Fruit fly (Drosophila melanogaster) whole organism, embryonic: ENCODE results near the gene CG7432.

Experiments
- Ada2b ChIP-seq: fragments of 200-800 bp; sonication (Bioruptor generic); IDR thresholded peaks from 2 replicates; pipeline ENCODE4 v1.3.6; 2022; ENCODE audit warnings: missing biosample characterization, missing genetic modification characterization
- Atf3 ChIP-seq: fragments of 200-800 bp; sonication (Bioruptor generic); optimal IDR thresholded peaks from 3 replicates; lab custom pipeline; 2016; ENCODE audit warnings: missing biosample characterization, missing genetic modification characterization
- BtbVII ChIP-seq: fragments of 200-800 bp; sonication (Bioruptor generic); optimal IDR thresholded peaks from 3 replicates; lab custom pipeline; 2017; ENCODE audit warnings: missing biosample characterization, mild to moderate bottlenecking, missing genetic modification characterization
- CG10543 ChIP-seq: fragments of 200-800 bp; sonication (Bioruptor generic); optimal IDR thresholded peaks from 3 replicates; lab custom pipeline; 2017; ENCODE audit warnings: missing biosample characterization, mild to moderate bottlenecking, missing genetic modification characterization, moderate library complexity
- CG12744 ChIP-seq: fragments of 200-800 bp; sonication (Bioruptor generic); optimal IDR thresholded peaks from 2 replicates; lab custom pipeline; 2016; ENCODE audit warnings: missing biosample characterization, missing genetic modification characterization
- CG13624 ChIP-seq: fragments of 200-800 bp; sonication (Bioruptor generic); optimal IDR thresholded peaks from 2 replicates; lab custom pipeline; 2016; ENCODE audit warnings: missing biosample characterization, missing genetic modification characterization
- CG14014 ChIP-seq: fragments of 200-800 bp; sonication (Bioruptor generic); IDR thresholded peaks from 2 replicates; pipeline ENCODE4 v1.3.6; 2022; ENCODE audit warnings: missing biosample characterization, missing genetic modification characterization
- CG1647 ChIP-seq: fragments of 200-800 bp; sonication (Bioruptor generic); optimal IDR thresholded peaks from 3 replicates; lab custom pipeline; 2016; ENCODE audit warnings: missing biosample characterization, missing genetic modification characterization
- CG16813 ChIP-seq: fragments of 200-800 bp; sonication (Bioruptor generic); IDR thresholded peaks from 3 replicates; pipeline ENCODE4 v1.3.6; 2022; ENCODE audit warnings: missing biosample characterization, missing genetic modification characterization; ENCODE audit not compliant: partially characterized antibody
- CG18764 ChIP-seq: fragments of 200-800 bp; sonication (Bioruptor generic); optimal IDR thresholded peaks from 3 replicates; lab custom pipeline; 2016; ENCODE audit warnings: missing biosample characterization, missing genetic modification characterization
- CG2678 ChIP-seq: fragments of 200-800 bp; sonication (Bioruptor generic); optimal IDR thresholded peaks from 3 replicates; lab custom pipeline; 2019; ENCODE audit warnings: missing biosample characterization, mild to moderate bottlenecking, missing genetic modification characterization, moderate library complexity
- CG30431 ChIP-seq: fragments of 200-800 bp; sonication (Bioruptor generic); optimal IDR thresholded peaks from 2 replicates; lab custom pipeline; 2017; ENCODE audit warnings: missing biosample characterization, missing genetic modification characterization
- CG31441 ChIP-seq: fragments of 200-800 bp; sonication (Bioruptor generic); IDR thresholded peaks from 2 replicates; pipeline ENCODE4 v1.3.6; 2022; ENCODE audit warnings: missing biosample characterization, missing genetic modification characterization
- CG34376 ChIP-seq: fragments of 200-800 bp; sonication (Bioruptor generic); optimal IDR thresholded peaks from 2 replicates; lab custom pipeline; 2018; ENCODE audit warnings: missing biosample characterization, mild to moderate bottlenecking, missing genetic modification characterization
- CG3838 ChIP-seq: fragments of 200-800 bp; sonication (Bioruptor generic); optimal IDR thresholded peaks from 3 replicates; lab custom pipeline; 2016; ENCODE audit warnings: missing biosample characterization, missing genetic modification characterization
- CG4707 ChIP-seq: fragments of 200-800 bp; sonication (Bioruptor generic); optimal IDR thresholded peaks from 2 replicates; lab custom pipeline; 2018; ENCODE audit warnings: missing biosample characterization, mild to moderate bottlenecking, missing genetic modification characterization, moderate library complexity
- CG5953 ChIP-seq: fragments of 200-800 bp; sonication (Bioruptor generic); IDR thresholded peaks from 2 replicates; pipeline ENCODE4 v1.3.6; 2022; ENCODE audit warnings: missing biosample characterization, missing genetic modification characterization
- CG6175 ChIP-seq: fragments of 200-800 bp; sonication (Bioruptor generic); IDR thresholded peaks from 3 replicates; pipeline ENCODE4 v1.3.6; 2022; ENCODE audit warnings: missing biosample characterization, missing genetic modification characterization
- CG6654 ChIP-seq: fragments of 200-800 bp; sonication (Bioruptor generic); optimal IDR thresholded peaks from 2 replicates; lab custom pipeline; 2017; ENCODE audit warnings: missing biosample characterization, mild to moderate bottlenecking, missing genetic modification characterization
- CG7963 ChIP-seq: fragments of 200-800 bp; sonication (Bioruptor generic); IDR thresholded peaks from 3 replicates; pipeline ENCODE4 v1.3.6; 2022; ENCODE audit warnings: missing biosample characterization, missing genetic modification characterization; ENCODE audit not compliant: partially characterized antibody
- Dbx ChIP-seq: fragments of 200-800 bp; sonication (Bioruptor generic); IDR thresholded peaks from 3 replicates; pipeline ENCODE4 v1.3.6; 2022; ENCODE audit warnings: missing biosample characterization, missing genetic modification characterization
- Deaf1 ChIP-seq: fragments of 200-800 bp; optimal IDR thresholded peaks from 3 replicates; lab custom pipeline; 2019; ENCODE audit warnings: missing biosample characterization, mild to moderate bottlenecking, missing genetic modification characterization, moderate library complexity
- Doc3 ChIP-seq: fragments of 200-800 bp; sonication (Bioruptor generic); IDR thresholded peaks from 3 replicates; pipeline ENCODE4 v1.3.6; 2022; ENCODE audit warnings: missing biosample characterization, missing genetic modification characterization; ENCODE audit not compliant: partially characterized antibody
- Eip74EF ChIP-seq, 2 experiments: fragments of 200-800 bp in 1 of 2; fragments of >200 bp in 1 of 2; sonication (Bioruptor generic) in 1 of 2; optimal IDR thresholded peaks; 2 replicates each; lab custom pipeline; 2017 to 2019; ENCODE audit warnings: missing biosample characterization in 2 of 2, missing genetic modification characterization in 2 of 2, mild to moderate bottlenecking in 1 of 2, moderate library complexity in 1 of 2
- Fer1 ChIP-seq: fragments of 200-800 bp; sonication (Bioruptor generic); optimal IDR thresholded peaks from 2 replicates; lab custom pipeline; 2017; ENCODE audit warnings: missing biosample characterization, mild to moderate bottlenecking, missing genetic modification characterization
- Optix ChIP-seq: fragments of 200-800 bp; sonication (Bioruptor generic); IDR thresholded peaks from 3 replicates; pipeline ENCODE4 v1.3.6; 2022; ENCODE audit warnings: missing biosample characterization, missing genetic modification characterization
- Pdp1 ChIP-seq, 2 experiments: fragments of 200-800 bp; sonication (Bioruptor generic); optimal IDR thresholded peaks; 3 replicates each; lab custom pipeline; 2016; ENCODE audit warnings: missing biosample characterization in 2 of 2, missing genetic modification characterization in 2 of 2, mild to moderate bottlenecking in 1 of 2, moderate library complexity in 1 of 2
- Scr ChIP-seq: fragments of 200-800 bp; sonication (Bioruptor generic); IDR thresholded peaks from 2 replicates; pipeline ENCODE4 v1.3.6; 2022; ENCODE audit warnings: missing biosample characterization, missing genetic modification characterization; ENCODE audit not compliant: partially characterized antibody
- ac ChIP-seq: fragments of 200-800 bp; sonication (Bioruptor generic); optimal IDR thresholded peaks from 3 replicates; lab custom pipeline; 2017; ENCODE audit warnings: missing biosample characterization, mild to moderate bottlenecking, missing genetic modification characterization
- bbx ChIP-seq: fragments of 200-800 bp; sonication (Bioruptor generic); IDR thresholded peaks from 2 replicates; pipeline ENCODE4 v1.3.6; 2022; ENCODE audit warnings: missing biosample characterization, missing genetic modification characterization; ENCODE audit not compliant: partially characterized antibody
- br ChIP-seq: fragments of >200 bp; optimal IDR thresholded peaks from 2 replicates; lab custom pipeline; 2017
- bsh ChIP-seq, 2 experiments: fragments of 200-800 bp; sonication (Bioruptor generic); optimal IDR thresholded peaks; 2 replicates each; lab custom pipeline; 2017 to 2018; ENCODE audit warnings: mild to moderate bottlenecking in 2 of 2, missing biosample characterization in 2 of 2, missing genetic modification characterization in 2 of 2, moderate library complexity in 1 of 2
- chinmo ChIP-seq: fragments of 200-800 bp; sonication (Bioruptor generic); IDR thresholded peaks from 4 replicates; pipeline ENCODE4 v1.3.6; 2022; ENCODE audit warnings: missing biosample characterization, missing genetic modification characterization; ENCODE audit not compliant: partially characterized antibody
- crol ChIP-seq: fragments of 200-800 bp; sonication (Bioruptor generic); IDR thresholded peaks from 2 replicates; pipeline ENCODE4 v1.3.6; 2022; ENCODE audit warnings: missing biosample characterization, missing genetic modification characterization
- dm ChIP-seq: fragments of 200-800 bp; sonication (Bioruptor generic); optimal IDR thresholded peaks from 3 replicates; lab custom pipeline; 2016; ENCODE audit warnings: missing biosample characterization, missing genetic modification characterization
- dmrt99B ChIP-seq: fragments of 200-800 bp; sonication (Bioruptor generic); optimal IDR thresholded peaks from 2 replicates; lab custom pipeline; 2018; ENCODE audit warnings: missing biosample characterization, mild to moderate bottlenecking, missing genetic modification characterization, moderate library complexity
- fd96Cb ChIP-seq: fragments of 200-800 bp; sonication (Bioruptor generic); optimal IDR thresholded peaks from 2 replicates; lab custom pipeline; 2018; ENCODE audit warnings: missing biosample characterization, mild to moderate bottlenecking, missing genetic modification characterization, moderate library complexity
- insv ChIP-seq, 2 experiments: fragments of 200-800 bp; sonication (Bioruptor generic); optimal IDR thresholded peaks; 3 replicates each; lab custom pipeline; 2016 to 2018; ENCODE audit warnings: missing biosample characterization in 2 of 2, missing genetic modification characterization in 2 of 2
- lbe ChIP-seq: fragments of 200-800 bp; sonication (Bioruptor generic); optimal IDR thresholded peaks from 2 replicates; lab custom pipeline; 2016; ENCODE audit warnings: missing biosample characterization, mild to moderate bottlenecking, missing genetic modification characterization
- nau ChIP-seq: fragments of 200-800 bp; sonication (Bioruptor generic); optimal IDR thresholded peaks from 3 replicates; lab custom pipeline; 2017; ENCODE audit warnings: missing biosample characterization, mild to moderate bottlenecking, missing genetic modification characterization, missing genetic modification reagents
- nmo ChIP-seq: fragments of 200-800 bp; sonication (Bioruptor generic); optimal IDR thresholded peaks from 2 replicates; lab custom pipeline; 2018; ENCODE audit warnings: missing biosample characterization, mild to moderate bottlenecking, missing genetic modification characterization, moderate library complexity
- peb ChIP-seq: fragments of 200-800 bp; sonication (Bioruptor generic); IDR thresholded peaks from 2 replicates; pipeline ENCODE4 v1.3.6; 2022; ENCODE audit warnings: missing biosample characterization, missing genetic modification characterization
- pnt ChIP-seq: fragments of 200-800 bp; sonication (Bioruptor generic); optimal IDR thresholded peaks from 3 replicates; lab custom pipeline; 2016; ENCODE audit warnings: missing biosample characterization, missing genetic modification characterization
- prd ChIP-seq, 3 experiments: fragments of >200 bp in 2 of 3; fragments of 200-800 bp in 1 of 3; sonication (Bioruptor generic) in 1 of 3; optimal IDR thresholded peaks in 2 of 3; IDR thresholded peaks in 1 of 3; 2 replicates in 2 of 3; 3 replicates in 1 of 3; pipeline versions ENCODE4 v1.3.6 to Lab custom; 2017 to 2022; ENCODE audit warnings: missing biosample characterization in 1 of 3, missing genetic modification characterization in 1 of 3
- pros ChIP-seq: fragments of 200-800 bp; sonication (Bioruptor generic); optimal IDR thresholded peaks from 3 replicates; lab custom pipeline; 2019; ENCODE audit warnings: missing biosample characterization, mild to moderate bottlenecking, missing genetic modification characterization, moderate library complexity
- salm ChIP-seq: fragments of 200-800 bp; sonication (Bioruptor generic); optimal IDR thresholded peaks from 2 replicates; lab custom pipeline; 2018; ENCODE audit warnings: missing biosample characterization, mild to moderate bottlenecking, missing genetic modification characterization
- scrt ChIP-seq: fragments of 200-800 bp; sonication (Bioruptor generic); optimal IDR thresholded peaks from 2 replicates; lab custom pipeline; 2018; ENCODE audit warnings: missing biosample characterization, mild to moderate bottlenecking, missing genetic modification characterization, moderate library complexity
- unc-4 ChIP-seq: fragments of 200-800 bp; sonication (Bioruptor generic); IDR thresholded peaks from 2 replicates; pipeline ENCODE4 v1.3.6; 2022; ENCODE audit warnings: missing biosample characterization, missing genetic modification characterization; ENCODE audit not compliant: partially characterized antibody
- vvl ChIP-seq: fragments of 200-800 bp; sonication (Bioruptor generic); IDR thresholded peaks from 2 replicates; pipeline ENCODE4 v1.3.6; 2022; ENCODE audit warnings: missing biosample characterization, missing genetic modification characterization

CG7432 gene

dm6 chr3R:19632685-19633116 is 32.1 kb upstream of the CG7432 start, which contains the start of gene CG6231 (continued):
- TF ChIP-seq CG34376 (GFP tag; lab: Kevin White, UChicago): peak; percentile 5
- TF ChIP-seq CG1647 (GFP tag; lab: Kevin White, UChicago): no peak
- no peak for TF ChIP-seq bsh (GFP tag; optimal IDR thresholded peaks at IDR 0.05; lab: Kevin White, UChicago)
- TF ChIP-seq salm (tag; lab: Kevin White, UChicago): no peak
- TF ChIP-seq Fer1 (GFP tag; lab: Kevin White, UChicago): peak; percentile 30
- no peak for TF ChIP-seq dmrt99B (tag; lab: Kevin White, UChicago)
- no peak for TF ChIP-seq CG5953 (GFP tag; lab: Robert Waterston, UW)
- TF ChIP-seq vvl (GFP tag; lab: Robert Waterston, UW): peak; percentile 46; the same call in 1 of the 2 replicates
- TF ChIP-seq Scr (GFP tag; lab: Robert Waterston, UW): no peak
- TF ChIP-seq Pdp1 (GFP tag; optimal IDR thresholded peaks at IDR 0.05; lab: Kevin White, UChicago): peak in 1 of 2 experiments; percentile 43
- no peak for TF ChIP-seq prd (optimal IDR thresholded peaks at IDR 0.05; lab: Kevin White, UChicago)
- no peak for TF ChIP-seq prd (GFP tag; IDR thresholded peaks at IDR 0.05; lab: Robert Waterston, UW)
- peak; percentile 33 for TF ChIP-seq CG10543 (GFP tag; lab: Kevin White, UChicago)
- peak; percentile 19; the same call in 1 of the 3 replicates for TF ChIP-seq Doc3 (GFP tag; lab: Robert Waterston, UW)
- TF ChIP-seq pros: peak; percentile 26
- TF ChIP-seq lbe (GFP tag; lab: Kevin White, UChicago): no peak
- no peak for TF ChIP-seq CG18764 (GFP tag; lab: Kevin White, UChicago)
- no peak for TF ChIP-seq CG6175 (GFP tag; lab: Robert Waterston, UW)
- 0 out of 3 replicates have a peak, but pooled peaks have one; percentile 18 for TF ChIP-seq CG7963 (GFP tag; lab: Robert Waterston, UW)
- no peak for TF ChIP-seq CG14014
- TF ChIP-seq Atf3 (GFP tag; lab: Kevin White, UChicago): peak; percentile 67
- no peak for TF ChIP-seq CG4707 (GFP tag; lab: Kevin White, UChicago)
- TF ChIP-seq nau (GFP tag; lab: Kevin White, UChicago): no peak
- peak; percentile 87 for TF ChIP-seq crol (GFP tag; lab: Robert Waterston, UW)
- no peak for TF ChIP-seq insv (GFP tag; optimal IDR thresholded peaks at IDR 0.05; lab: Kevin White, UChicago)
- no peak for TF ChIP-seq CG31441 (GFP tag; lab: Robert Waterston, UW)
- no peak for TF ChIP-seq bbx (GFP tag; lab: Robert Waterston, UW)
- TF ChIP-seq Eip74EF (GFP tag; optimal IDR thresholded peaks at IDR 0.05; lab: Kevin White, UChicago): peak in 1 of 2 experiments; percentile 5
- no peak for TF ChIP-seq CG3838
- no peak for TF ChIP-seq CG13624 (GFP tag; lab: Kevin White, UChicago)
- TF ChIP-seq CG2678: peak; percentile 2
- no peak for TF ChIP-seq CG6654
- peak; percentile 92; the same call in 3 of the 4 replicates for TF ChIP-seq chinmo (GFP tag; lab: Robert Waterston, UW)
- peak; percentile 14 for TF ChIP-seq pnt (GFP tag; lab: Kevin White, UChicago)
- no peak for TF ChIP-seq CG30431 (GFP tag; lab: Kevin White, UChicago)
- peak; percentile 48; the same call in 1 of the 2 replicates for TF ChIP-seq unc-4 (GFP tag; lab: Robert Waterston, UW)
- TF ChIP-seq CG12744 (GFP tag; lab: Kevin White, UChicago): no peak
- TF ChIP-seq peb (GFP tag; lab: Robert Waterston, UW): no peak
- no peak for TF ChIP-seq ac
- TF ChIP-seq br (lab: Kevin White, UChicago): no peak
- peak; percentile 94 for TF ChIP-seq BtbVII (GFP tag; lab: Kevin White, UChicago)
- peak; percentile 99 for TF ChIP-seq scrt (GFP tag; lab: Kevin White, UChicago)
- TF ChIP-seq nmo (GFP tag; lab: Kevin White, UChicago): no peak
- 0 out of 3 replicates have a peak, but pooled peaks have one; percentile 10 for TF ChIP-seq Dbx (GFP tag; lab: Robert Waterston, UW)
- TF ChIP-seq Ada2b (GFP tag; lab: Robert Waterston, UW): no peak
- TF ChIP-seq CG16813 (GFP tag; lab: Robert Waterston, UW): peak; percentile 35; the same call in 1 of the 3 replicates
- peak; percentile 87 for TF ChIP-seq Deaf1 (tag; lab: Kevin White, UChicago)
- TF ChIP-seq Optix (GFP tag; lab: Robert Waterston, UW): no peak
- peak; percentile 59 for TF ChIP-seq dm (GFP tag; lab: Kevin White, UChicago)
- TF ChIP-seq fd96Cb: no peak
